Worm (Caenorhabditis elegans): Measurements from ENCODE around the gene ceh-39.

ceh-39 gene

ce11 chrX:1850525-1850924 lies 5.4 kb downstream of the ceh-39 start:
- TF ChIP-seq mes-2 (tag; optimal IDR thresholded peaks at IDR 0.05; ENCODE audit: poor library complexity, severe bottlenecking) (no peak), ZK546.5 (tag; optimal IDR thresholded peaks at IDR 0.05) (no peak), nhr-41 (GFP tag; IDR thresholded peaks at IDR 0.05) (0 out of 2 replicates have a peak, but pooled peaks have one; percentile 8), Y75B8A.6 (GFP tag; IDR thresholded peaks at IDR 0.05) (no peak), ceh-62 (tag; optimal IDR thresholded peaks at IDR 0.05) (no peak), nhr-6 (tag; optimal IDR thresholded peaks at IDR 0.05) (no peak), egl-43 (GFP tag; IDR thresholded peaks at IDR 0.05) (0 out of 2 replicates have a peak, but pooled peaks have one; percentile 5), T26A8.4 (GFP tag; IDR thresholded peaks at IDR 0.05) (no peak), nhr-102 (tag; optimal IDR thresholded peaks at IDR 0.05) (no peak), nhr-28 (tag; optimal IDR thresholded peaks at IDR 0.05) (no peak), mxl-3 (GFP tag; optimal IDR thresholded peaks at IDR 0.05) (no peak), saeg-2 (GFP tag; IDR thresholded peaks at IDR 0.05) (no peak), pha-4 (GFP tag; IDR thresholded peaks at IDR 0.05) (no peak), pha-4 (tag; optimal IDR thresholded peaks at IDR 0.05) (no peak), egl-27 (tag; optimal IDR thresholded peaks at IDR 0.05) (no peak), rbr-2 (tag; optimal IDR thresholded peaks at IDR 0.05) (no peak), ZK337.2 (GFP tag; IDR thresholded peaks at IDR 0.05) (no peak), lsy-2 (tag; optimal IDR thresholded peaks at IDR 0.05) (no peak), snpc-4 (tag; optimal IDR thresholded peaks at IDR 0.05) (no peak), pqm-1 (tag; optimal IDR thresholded peaks at IDR 0.05) (no peak), Y48G9A.11 (GFP tag; IDR thresholded peaks at IDR 0.05) (no peak), set-16 (GFP tag; IDR thresholded peaks at IDR 0.05) (peak; percentile 63), Y105C5A.15 (GFP tag; IDR thresholded peaks at IDR 0.05) (no peak), cey-2 (tag; optimal IDR thresholded peaks at IDR 0.05; ENCODE audit: borderline replicate concordance, insufficient read depth) (no peak), aha-1 (tag) (peak; percentile 38), ztf-11 (tag; optimal IDR thresholded peaks at IDR 0.05) (no peak), unc-130 (GFP tag; optimal IDR thresholded peaks at IDR 0.05) (no peak), daf-16 (GFP tag; optimal IDR thresholded peaks at IDR 0.05) (no peak), daf-16 (tag; optimal IDR thresholded peaks at IDR 0.05) (no peak), unc-62 (GFP tag; optimal IDR thresholded peaks at IDR 0.05 in 1 of 2) (no peak), unc-62 (tag; optimal IDR thresholded peaks at IDR 0.05) (no peak), daf-19 (GFP tag; conservative IDR thresholded peaks at IDR 0.05) (no peak), madf-5 (GFP tag; IDR thresholded peaks at IDR 0.05) (no peak), aly-2 (tag; optimal IDR thresholded peaks at IDR 0.05) (no peak), zfp-3 (GFP tag; conservative IDR thresholded peaks at IDR 0.05) (no peak), snpc-1.2 (GFP tag; IDR thresholded peaks at IDR 0.05) (no peak)

ce11 chrX:1848575-1848974 lies 7.4 kb downstream of the ceh-39 start, which contains the start of gene ceh-41:
Gene ceh-41 (minus strand): TSS chrX:1848675.
- TF ChIP-seq ceh-28 (tag; optimal IDR thresholded peaks at IDR 0.05) (no peak), ces-1 (GFP tag; optimal IDR thresholded peaks at IDR 0.05) (no peak), egl-43 (GFP tag; IDR thresholded peaks at IDR 0.05) (no peak), zag-1 (tag; optimal IDR thresholded peaks at IDR 0.05) (no peak), ceh-32 (tag; optimal IDR thresholded peaks at IDR 0.05; ENCODE audit: poor library complexity) (no peak), hmg-1.1 (GFP tag; IDR thresholded peaks at IDR 0.05) (no peak)

DNA sequence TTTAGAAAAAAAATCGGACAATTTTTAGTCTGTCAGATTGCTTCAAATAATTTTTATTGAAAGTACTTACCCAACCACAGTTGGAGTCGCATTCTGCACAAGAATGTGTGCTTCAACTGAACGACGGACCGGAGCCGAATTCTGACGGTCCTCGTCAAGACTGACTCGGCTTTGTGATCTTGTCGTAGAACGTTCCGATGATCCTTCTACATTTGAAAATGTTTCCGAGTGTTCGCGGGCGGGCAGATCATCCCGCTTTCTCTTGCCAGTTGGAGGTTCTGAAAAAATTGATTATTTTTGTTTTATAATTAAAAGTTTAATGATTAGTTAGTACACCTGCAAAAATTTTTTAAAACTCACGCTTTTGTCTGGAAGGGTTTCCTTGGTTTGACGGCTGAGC lies 8.3 kb downstream of the ceh-39 start:
- no peak for TF ChIP-seq vab-7 (GFP tag; IDR thresholded peaks at IDR 0.05)
- TF ChIP-seq aha-1 (tag): no peak
- TF ChIP-seq spr-3 (GFP tag; optimal IDR thresholded peaks at IDR 0.05): no peak
- peak in 1 of 2 experiments; percentile 98 for TF ChIP-seq unc-62 (GFP tag; optimal IDR thresholded peaks at IDR 0.05 in 1 of 2)
- no peak for TF ChIP-seq unc-62 (tag; optimal IDR thresholded peaks at IDR 0.05)
- no peak for TF ChIP-seq R02D3.7 (tag; optimal IDR thresholded peaks at IDR 0.05)
